Fruit fly (Drosophila melanogaster) whole organism, embryonic: ENCODE results near the gene Met75Cb.

Experiments used
- Blimp-1 ChIP-seq: fragments of 200-800 bp; sonication (Bioruptor generic); optimal IDR thresholded peaks from 3 replicates; lab custom pipeline; 2018; ENCODE audit warnings: missing biosample characterization, missing genetic modification characterization, mild to moderate bottlenecking, moderate library complexity, missing genetic modification reagents
- CG10959 ChIP-seq: fragments of 200-800 bp; sonication (Bioruptor generic); IDR thresholded peaks from 2 replicates; pipeline ENCODE4 v1.3.6; 2022; ENCODE audit warnings: missing biosample characterization, missing genetic modification characterization
- CG11398 ChIP-seq: fragments of 200-800 bp; sonication (Bioruptor generic); optimal IDR thresholded peaks from 2 replicates; lab custom pipeline; 2016; ENCODE audit warnings: missing biosample characterization, missing genetic modification characterization
- CG11504 ChIP-seq: fragments of 200-800 bp; sonication (Bioruptor generic); optimal IDR thresholded peaks from 3 replicates; lab custom pipeline; 2019; ENCODE audit warnings: missing biosample characterization, mild to moderate bottlenecking, missing genetic modification characterization, moderate library complexity
- CG12659 ChIP-seq: fragments of 200-800 bp; sonication (Bioruptor generic); optimal IDR thresholded peaks from 3 replicates; lab custom pipeline; 2017; ENCODE audit warnings: mild to moderate bottlenecking, missing biosample characterization, missing genetic modification reagents, missing genetic modification characterization
- CG13894 ChIP-seq: fragments of 200-800 bp; sonication (Bioruptor generic); optimal IDR thresholded peaks from 3 replicates; lab custom pipeline; 2018; ENCODE audit warnings: missing biosample characterization, mild to moderate bottlenecking, missing genetic modification characterization, moderate library complexity
- CG14860 ChIP-seq: fragments of 200-800 bp; sonication (Bioruptor generic); IDR thresholded peaks from 3 replicates; pipeline ENCODE4 v1.3.6; 2022; ENCODE audit warnings: missing biosample characterization, missing genetic modification characterization; ENCODE audit not compliant: partially characterized antibody
- CG15696 ChIP-seq: fragments of 200-800 bp; sonication (Bioruptor generic); optimal IDR thresholded peaks from 2 replicates; lab custom pipeline; 2019; ENCODE audit warnings: missing biosample characterization, mild to moderate bottlenecking, missing genetic modification characterization, moderate library complexity
- CG17361 ChIP-seq: fragments of 200-800 bp; sonication (Bioruptor generic); IDR thresholded peaks from 3 replicates; pipeline ENCODE4 v1.3.6; 2022; ENCODE audit warnings: missing biosample characterization, missing genetic modification characterization
- CG18262 ChIP-seq: fragments of 200-800 bp; optimal IDR thresholded peaks from 3 replicates; lab custom pipeline; 2019; ENCODE audit warnings: missing biosample characterization, mild to moderate bottlenecking, missing genetic modification characterization, moderate library complexity
- CG18599 ChIP-seq: fragments of 200-800 bp; sonication (Bioruptor generic); optimal IDR thresholded peaks from 3 replicates; lab custom pipeline; 2017; ENCODE audit warnings: missing biosample characterization, missing genetic modification characterization, mild to moderate bottlenecking, moderate library complexity, missing genetic modification reagents
- CG18764 ChIP-seq: fragments of 200-800 bp; sonication (Bioruptor generic); optimal IDR thresholded peaks from 3 replicates; lab custom pipeline; 2016; ENCODE audit warnings: missing biosample characterization, missing genetic modification characterization
- CG2712 ChIP-seq: fragments of 200-800 bp; optimal IDR thresholded peaks from 3 replicates; lab custom pipeline; 2019; ENCODE audit warnings: missing biosample characterization, mild to moderate bottlenecking, missing genetic modification characterization, moderate library complexity
- CG30403 ChIP-seq: fragments of 200-800 bp; sonication (Bioruptor generic); optimal IDR thresholded peaks from 3 replicates; lab custom pipeline; 2016; ENCODE audit warnings: missing biosample characterization, missing genetic modification characterization
- CG34224 ChIP-seq: fragments of 200-800 bp; sonication (Bioruptor generic); IDR thresholded peaks from 3 replicates; pipeline ENCODE4 v1.3.6; 2022; ENCODE audit warnings: missing biosample characterization, missing genetic modification characterization; ENCODE audit not compliant: partially characterized antibody
- CG5953 ChIP-seq: fragments of 200-800 bp; sonication (Bioruptor generic); IDR thresholded peaks from 2 replicates; pipeline ENCODE4 v1.3.6; 2022; ENCODE audit warnings: missing biosample characterization, missing genetic modification characterization
- CG6254 ChIP-seq: fragments of 200-800 bp; sonication (Bioruptor generic); optimal IDR thresholded peaks from 3 replicates; lab custom pipeline; 2017; ENCODE audit warnings: mild to moderate bottlenecking, missing biosample characterization, missing genetic modification reagents, missing genetic modification characterization
- CG6654 ChIP-seq: fragments of 200-800 bp; sonication (Bioruptor generic); optimal IDR thresholded peaks from 2 replicates; lab custom pipeline; 2017; ENCODE audit warnings: missing biosample characterization, mild to moderate bottlenecking, missing genetic modification characterization
- CG7963 ChIP-seq: fragments of 200-800 bp; sonication (Bioruptor generic); IDR thresholded peaks from 3 replicates; pipeline ENCODE4 v1.3.6; 2022; ENCODE audit warnings: missing biosample characterization, missing genetic modification characterization; ENCODE audit not compliant: partially characterized antibody
- CG8944 ChIP-seq: fragments of 200-800 bp; sonication (Bioruptor generic); optimal IDR thresholded peaks from 3 replicates; lab custom pipeline; 2016; ENCODE audit warnings: missing biosample characterization, missing genetic modification characterization
- CG9817 ChIP-seq: fragments of 200-800 bp; sonication (Bioruptor generic); optimal IDR thresholded peaks from 2 replicates; lab custom pipeline; 2018; ENCODE audit warnings: missing biosample characterization, mild to moderate bottlenecking, missing genetic modification characterization, moderate library complexity
- Chrac-16 ChIP-seq: fragments of 200-800 bp; sonication (Bioruptor generic); optimal IDR thresholded peaks from 3 replicates; lab custom pipeline; 2016; ENCODE audit warnings: missing biosample characterization, missing genetic modification characterization
- CoRest ChIP-seq: fragments of 200-800 bp; sonication (Bioruptor generic); optimal IDR thresholded peaks from 3 replicates; lab custom pipeline; 2018; ENCODE audit warnings: missing biosample characterization, mild to moderate bottlenecking, missing genetic modification characterization, moderate library complexity
- Dbx ChIP-seq: fragments of 200-800 bp; sonication (Bioruptor generic); IDR thresholded peaks from 3 replicates; pipeline ENCODE4 v1.3.6; 2022; ENCODE audit warnings: missing biosample characterization, missing genetic modification characterization
- E2f1 ChIP-seq: fragments of 200-800 bp; sonication (Bioruptor generic); IDR thresholded peaks from 2 replicates; pipeline ENCODE4 v1.3.6; 2022; ENCODE audit warnings: missing biosample characterization, missing genetic modification characterization
- HmgZ ChIP-seq: fragments of 200-800 bp; sonication (Bioruptor generic); optimal IDR thresholded peaks from 2 replicates; lab custom pipeline; 2018; ENCODE audit warnings: missing biosample characterization, mild to moderate bottlenecking, missing genetic modification characterization
- Hr51 ChIP-seq, 2 experiments: fragments of 200-800 bp; sonication (Bioruptor generic); optimal IDR thresholded peaks; 2 replicates in 1 of 2; 3 replicates in 1 of 2; lab custom pipeline; 2016 to 2018; ENCODE audit warnings: missing biosample characterization in 2 of 2, missing genetic modification characterization in 2 of 2, mild to moderate bottlenecking in 1 of 2, moderate library complexity in 1 of 2
- Lpt ChIP-seq: fragments of >200 bp; optimal IDR thresholded peaks from 2 replicates; lab custom pipeline; 2018; ENCODE audit warnings: missing biosample characterization, missing genetic modification characterization
- Oaz ChIP-seq: fragments of 200-800 bp; sonication (Bioruptor generic); IDR thresholded peaks from 2 replicates; pipeline ENCODE4 v1.3.6; 2022; ENCODE audit warnings: missing biosample characterization, missing genetic modification characterization
- Optix ChIP-seq: fragments of 200-800 bp; sonication (Bioruptor generic); IDR thresholded peaks from 3 replicates; pipeline ENCODE4 v1.3.6; 2022; ENCODE audit warnings: missing biosample characterization, missing genetic modification characterization
- Sox102F ChIP-seq: fragments of 200-800 bp; sonication (Bioruptor generic); optimal IDR thresholded peaks from 2 replicates; lab custom pipeline; 2018; ENCODE audit warnings: missing biosample characterization, mild to moderate bottlenecking, missing genetic modification characterization, moderate library complexity
- TFAM ChIP-seq: fragments of 200-800 bp; sonication (Bioruptor generic); optimal IDR thresholded peaks from 2 replicates; lab custom pipeline; 2017; ENCODE audit warnings: missing biosample characterization, missing genetic modification characterization, inconsistent platforms
- amos ChIP-seq: fragments of 200-800 bp; sonication (Bioruptor generic); IDR thresholded peaks from 2 replicates; pipeline ENCODE4 v1.3.6; 2022; ENCODE audit warnings: missing biosample characterization, missing genetic modification characterization; ENCODE audit not compliant: partially characterized antibody
- chn ChIP-seq: fragments of 200-800 bp; sonication (Bioruptor generic); optimal IDR thresholded peaks from 2 replicates; lab custom pipeline; 2016; ENCODE audit warnings: missing biosample characterization, missing genetic modification characterization
- ewg ChIP-seq: fragments of 200-800 bp; sonication (Bioruptor generic); optimal IDR thresholded peaks from 3 replicates; lab custom pipeline; 2017; ENCODE audit warnings: mild to moderate bottlenecking, missing biosample characterization, missing genetic modification reagents, missing genetic modification characterization
- fru ChIP-seq: fragments of >200 bp; optimal IDR thresholded peaks from 2 replicates; lab custom pipeline; 2017
- fu2 ChIP-seq: fragments of 200-800 bp; sonication (Bioruptor generic); optimal IDR thresholded peaks from 2 replicates; lab custom pipeline; 2016; ENCODE audit warnings: missing biosample characterization, missing genetic modification characterization
- ham ChIP-seq: fragments of 200-800 bp; sonication (Bioruptor generic); IDR thresholded peaks from 2 replicates; pipeline ENCODE4 v1.3.6; 2022; ENCODE audit warnings: missing biosample characterization, missing genetic modification characterization
- jing ChIP-seq: fragments of 200-800 bp; sonication (Bioruptor generic); optimal IDR thresholded peaks from 2 replicates; lab custom pipeline; 2018; ENCODE audit warnings: missing biosample characterization, mild to moderate bottlenecking, missing genetic modification characterization
- kay ChIP-seq: fragments of 200-800 bp; sonication (Bioruptor generic); optimal IDR thresholded peaks from 2 replicates; lab custom pipeline; 2016; ENCODE audit warnings: missing biosample characterization, missing genetic modification characterization
- lilli ChIP-seq: fragments of 200-800 bp; sonication (Bioruptor generic); optimal IDR thresholded peaks from 3 replicates; lab custom pipeline; 2016; ENCODE audit warnings: missing biosample characterization, missing genetic modification characterization
- pan ChIP-seq, 4 experiments: fragments of >200 bp in 3 of 4; fragments of 200-800 bp in 1 of 4; sonication (Bioruptor generic) in 1 of 4; optimal IDR thresholded peaks in 3 of 4; IDR thresholded peaks in 1 of 4; 2 replicates each; pipeline versions ENCODE4 v1.3.6 to Lab custom; 2017 to 2022; ENCODE audit warnings: missing biosample characterization in 2 of 4, missing genetic modification characterization in 2 of 4, mixed read lengths in 1 of 4
- psq ChIP-seq: fragments of 200-800 bp; sonication (Bioruptor generic); optimal IDR thresholded peaks from 2 replicates; lab custom pipeline; 2017; ENCODE audit warnings: missing biosample characterization, missing genetic modification characterization
- row ChIP-seq: fragments of 200-800 bp; sonication (Bioruptor generic); IDR thresholded peaks from 3 replicates; pipeline ENCODE4 v1.3.6; 2022; ENCODE audit warnings: missing biosample characterization, missing genetic modification characterization
- sc ChIP-seq, 3 experiments: fragments of >200 bp in 2 of 3; fragments of 200-800 bp in 1 of 3; sonication (Bioruptor generic) in 1 of 3; optimal IDR thresholded peaks; 2 replicates in 2 of 3; 3 replicates in 1 of 3; lab custom pipeline; 2017; ENCODE audit warnings: mild to moderate bottlenecking in 1 of 3, missing biosample characterization in 1 of 3, missing genetic modification characterization in 1 of 3, missing genetic modification reagents in 1 of 3
- slp2 ChIP-seq: fragments of 200-800 bp; sonication (Bioruptor generic); optimal IDR thresholded peaks from 2 replicates; lab custom pipeline; 2016; ENCODE audit warnings: missing biosample characterization, missing genetic modification characterization
- sna ChIP-seq: fragments of 200-800 bp; sonication (Bioruptor generic); IDR thresholded peaks from 2 replicates; pipeline ENCODE4 v1.3.6; 2022; ENCODE audit warnings: missing biosample characterization, missing genetic modification characterization; ENCODE audit not compliant: partially characterized antibody
- sqz ChIP-seq: fragments of 200-800 bp; sonication (Bioruptor generic); optimal IDR thresholded peaks from 3 replicates; lab custom pipeline; 2018; ENCODE audit warnings: missing biosample characterization, mild to moderate bottlenecking, missing genetic modification characterization
- tna ChIP-seq: fragments of 200-800 bp; sonication (Bioruptor generic); IDR thresholded peaks from 2 replicates; pipeline ENCODE4 v1.3.6; 2022; ENCODE audit warnings: missing biosample characterization, missing genetic modification characterization; ENCODE audit not compliant: partially characterized antibody

Gene Met75Cb

DNA sequence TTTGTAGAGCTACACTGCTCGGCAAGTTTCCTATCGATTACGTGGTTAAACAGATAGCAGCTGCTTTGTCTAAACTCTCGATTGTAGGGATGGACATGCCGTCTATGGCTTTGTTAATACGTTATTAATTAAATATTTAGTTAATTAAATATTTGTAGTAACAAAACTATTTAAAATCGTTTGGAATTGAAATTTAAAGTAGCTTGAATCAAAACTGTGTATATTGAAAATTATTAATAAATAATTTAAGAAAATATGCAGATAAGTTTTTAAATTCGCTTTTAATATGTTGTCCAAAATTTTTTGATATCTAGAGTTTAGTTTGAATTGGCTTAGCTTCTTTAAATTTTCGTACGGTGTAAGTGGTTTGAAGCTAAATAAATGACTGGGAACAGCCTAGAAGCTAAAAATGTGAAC, 8.4 kb downstream of the Met75Cb start, which contains the start of gene CG32196 (continued):
- TF ChIP-seq Chrac-16 (GFP tag; lab: Kevin White, UChicago), result peak; percentile 76
- peak; percentile 85 for TF ChIP-seq E2f1 (GFP tag; lab: Robert Waterston, UW)
- TF ChIP-seq CG2712 (tag; lab: Kevin White, UChicago), result peak; percentile 93
- TF ChIP-seq amos (GFP tag; lab: Robert Waterston, UW), result no peak; the same call in 1 of the 2 replicates
- peak; percentile 72 for TF ChIP-seq ewg (GFP tag; lab: Kevin White, UChicago)
- no peak for TF ChIP-seq CG11398 (GFP tag; lab: Kevin White, UChicago)
- TF ChIP-seq CG18262, result peak; percentile 93
- peak; percentile 76 for TF ChIP-seq HmgZ (tag; lab: Kevin White, UChicago)
- peak; percentile 75 for TF ChIP-seq Oaz (GFP tag; lab: Robert Waterston, UW)
- peak; percentile 84 for TF ChIP-seq row (GFP tag; lab: Robert Waterston, UW)
- TF ChIP-seq fu2 (GFP tag; lab: Kevin White, UChicago), result peak; percentile 23
- TF ChIP-seq CG6254, result peak; percentile 74
- no peak for TF ChIP-seq TFAM (GFP tag; lab: Kevin White, UChicago)
- TF ChIP-seq CG17361 (GFP tag; lab: Robert Waterston, UW), result peak; percentile 94
- TF ChIP-seq CG6654, result peak; percentile 26
- peak; percentile 22 for TF ChIP-seq kay (GFP tag; lab: Kevin White, UChicago)
- no peak; the same call in 2 of the 3 replicates for TF ChIP-seq Optix (GFP tag; lab: Robert Waterston, UW)
- TF ChIP-seq CoRest (tag; lab: Kevin White, UChicago), result peak; percentile 95
- 0 out of 3 replicates have a peak, but pooled peaks have one; percentile 11 for TF ChIP-seq CG34224 (GFP tag; lab: Robert Waterston, UW)
- no peak for TF ChIP-seq CG10959 (GFP tag; lab: Robert Waterston, UW)
- peak in 1 of 2 experiments; percentile 94 for TF ChIP-seq Hr51 (GFP tag; optimal IDR thresholded peaks at IDR 0.05; lab: Kevin White, UChicago)
- TF ChIP-seq CG7963, result no peak
- TF ChIP-seq fru (lab: Kevin White, UChicago), result no peak
- TF ChIP-seq chn (GFP tag; lab: Kevin White, UChicago), result no peak
- TF ChIP-seq CG18599 (GFP tag; lab: Kevin White, UChicago), result peak; percentile 85
- no peak for TF ChIP-seq sc (optimal IDR thresholded peaks at IDR 0.05; lab: Kevin White, UChicago)
- TF ChIP-seq sc (GFP tag; optimal IDR thresholded peaks at IDR 0.05; lab: Kevin White, UChicago), result peak; percentile 69
- peak; percentile 68 for TF ChIP-seq sqz
- no peak for TF ChIP-seq tna (GFP tag; lab: Robert Waterston, UW)
- TF ChIP-seq CG30403, result peak; percentile 87
- peak; percentile 69 for TF ChIP-seq CG15696
- peak; percentile 62 for TF ChIP-seq CG5953 (GFP tag; lab: Robert Waterston, UW)
- TF ChIP-seq CG8944, result peak; percentile 30
- no peak for TF ChIP-seq sna
- no peak for TF ChIP-seq ham (GFP tag; lab: Robert Waterston, UW)
- TF ChIP-seq jing (GFP tag; lab: Kevin White, UChicago), result peak; percentile 8
- no peak for TF ChIP-seq Lpt (GFP tag; lab: Kevin White, UChicago)
- TF ChIP-seq psq (GFP tag; lab: Kevin White, UChicago), result peak; percentile 47
- TF ChIP-seq CG11504 (tag; lab: Kevin White, UChicago), result peak; percentile 92
- TF ChIP-seq Sox102F (GFP tag; lab: Kevin White, UChicago), result peak; percentile 94
- peak; percentile 71 for TF ChIP-seq CG13894 (tag; lab: Kevin White, UChicago)
- peak; percentile 82; the same call in 2 of the 3 replicates for TF ChIP-seq Dbx (GFP tag; lab: Robert Waterston, UW)
- TF ChIP-seq Blimp-1 (GFP tag; lab: Kevin White, UChicago), result peak; percentile 92
- TF ChIP-seq slp2 (GFP tag; lab: Kevin White, UChicago), result no peak
- TF ChIP-seq CG14860 (GFP tag; lab: Robert Waterston, UW), result no peak
- no peak for TF ChIP-seq pan (optimal IDR thresholded peaks at IDR 0.05; lab: Kevin White, UChicago)
- peak in 1 of 2 experiments; percentile 85 for TF ChIP-seq pan (GFP tag; optimal IDR thresholded peaks at IDR 0.05 in 1 of 2, IDR thresholded peaks at IDR 0.05 in 1 of 2)
- peak; percentile 60 for TF ChIP-seq CG18764 (GFP tag; lab: Kevin White, UChicago)
- peak; percentile 36 for TF ChIP-seq lilli
- peak; percentile 87 for TF ChIP-seq CG9817 (tag; lab: Kevin White, UChicago)
- peak; percentile 90 for TF ChIP-seq CG12659
